Fruit fly (Drosophila melanogaster): ENCODE data around the gene CG14442.

DNA sequence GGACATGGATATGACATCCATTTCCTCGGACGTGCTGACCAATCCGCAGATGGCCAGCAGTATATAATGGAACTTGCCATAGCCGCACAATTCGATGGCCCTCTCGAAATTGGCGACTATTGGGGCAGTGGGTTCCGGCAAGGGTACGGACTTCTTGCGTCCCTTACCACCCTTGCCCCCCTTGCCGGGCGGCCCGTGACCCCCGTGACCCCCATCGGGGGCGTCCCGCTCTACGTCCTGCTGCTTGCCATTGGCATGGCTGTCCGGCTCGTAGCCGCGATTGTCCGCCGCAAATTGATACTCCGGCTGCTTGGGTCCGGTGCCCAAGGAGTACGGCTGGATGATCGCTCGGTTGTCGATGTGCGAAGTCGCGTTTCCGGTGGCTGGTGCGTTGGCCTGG lies 28.8 kb upstream of the CG14442 start:
- TF ChIP-seq Clk (GFP tag; optimal IDR thresholded peaks at IDR 0.05) = no peak
- no peak for TF ChIP-seq tj (GFP tag; optimal IDR thresholded peaks at IDR 0.05)
- TF ChIP-seq CG5204 (GFP tag; optimal IDR thresholded peaks at IDR 0.05) = no peak
- no peak for TF ChIP-seq CG14711 (tag; optimal IDR thresholded peaks at IDR 0.05)
- no peak for TF ChIP-seq bab1 (GFP tag; optimal IDR thresholded peaks at IDR 0.05)
- no peak for TF ChIP-seq CG7045 (GFP tag; optimal IDR thresholded peaks at IDR 0.05)
- no peak for TF ChIP-seq CG11617 (GFP tag; optimal IDR thresholded peaks at IDR 0.05)
- TF ChIP-seq toe (GFP tag; optimal IDR thresholded peaks at IDR 0.05) = no peak
- TF ChIP-seq cnc (optimal IDR thresholded peaks at IDR 0.05) = no peak
- TF ChIP-seq CG33017 (tag; optimal IDR thresholded peaks at IDR 0.05) = no peak
- no peak for TF ChIP-seq CG12768 (GFP tag; optimal IDR thresholded peaks at IDR 0.05)
- no peak for TF ChIP-seq Crg-1 (GFP tag; optimal IDR thresholded peaks at IDR 0.05)

Data from whole organism, adult.